Worm (Caenorhabditis elegans): ENCODE measurements around the gene Y57G11C.52.

The Y57G11C.52 gene

ce11 chrIV:14822267-14822666, 31.5 kb upstream of the Y57G11C.52 start (continued):
- TF ChIP-seq rcor-1 (GFP tag; IDR thresholded peaks at IDR 0.05) = no peak
- TF ChIP-seq nhr-90 (tag; optimal IDR thresholded peaks at IDR 0.05) = peak; percentile 34
- TF ChIP-seq ceh-100 (GFP tag; IDR thresholded peaks at IDR 0.05) = 0 out of 2 replicates have a peak, but pooled peaks have one; percentile 13
- TF ChIP-seq nhr-179 (tag; optimal IDR thresholded peaks at IDR 0.05) = no peak
- peak; percentile 52 for TF ChIP-seq die-1 (tag; optimal IDR thresholded peaks at IDR 0.05)
- peak; percentile 41 for TF ChIP-seq ZK185.1 (tag; optimal IDR thresholded peaks at IDR 0.05; ENCODE audit: poor library complexity, severe bottlenecking)
- peak; percentile 60 for TF ChIP-seq lin-54 (GFP tag; optimal IDR thresholded peaks at IDR 0.05)
- peak; percentile 23 for TF ChIP-seq hrde-1 (tag; optimal IDR thresholded peaks at IDR 0.05; ENCODE audit: borderline replicate concordance)
- peak; percentile 76 for TF ChIP-seq tlf-1 (GFP tag; optimal IDR thresholded peaks at IDR 0.05)
- TF ChIP-seq egl-18 (GFP tag; IDR thresholded peaks at IDR 0.05) = no peak
- TF ChIP-seq ztf-18 (tag; optimal IDR thresholded peaks at IDR 0.05) = peak; percentile 49

- 0 out of 2 replicates have a peak, but pooled peaks have one; percentile 32 for TF ChIP-seq attf-6 (GFP tag; IDR thresholded peaks at IDR 0.05)
- TF ChIP-seq K11D2.4 (GFP tag; IDR thresholded peaks at IDR 0.05) = no peak
- TF ChIP-seq K12H6.12 (tag; optimal IDR thresholded peaks at IDR 0.05) = no peak
- peak; percentile 13; the same call in 1 of the 2 replicates for TF ChIP-seq mcd-1 (GFP tag; IDR thresholded peaks at IDR 0.05)
- TF ChIP-seq ztf-18 (tag; optimal IDR thresholded peaks at IDR 0.05) = no peak
- 0 out of 2 replicates have a peak, but pooled peaks have one; percentile 23 for TF ChIP-seq pbrm-1 (GFP tag; IDR thresholded peaks at IDR 0.05)
- no peak for TF ChIP-seq lin-26 (GFP tag; IDR thresholded peaks at IDR 0.05)
- TF ChIP-seq egl-18 (GFP tag; IDR thresholded peaks at IDR 0.05) = no peak
- TF ChIP-seq sdz-38 (tag; optimal IDR thresholded peaks at IDR 0.05) = no peak
- no peak for TF ChIP-seq F39B2.1 (GFP tag; IDR thresholded peaks at IDR 0.05)
- TF ChIP-seq lsy-27 (tag; optimal IDR thresholded peaks at IDR 0.05; ENCODE audit: borderline replicate concordance, insufficient read depth) = no peak
- TF ChIP-seq madf-6 (GFP tag; IDR thresholded peaks at IDR 0.05) = no peak
- TF ChIP-seq him-1 (tag; optimal IDR thresholded peaks at IDR 0.05) = no peak
- TF ChIP-seq B0035.1 (tag; optimal IDR thresholded peaks at IDR 0.05) = no peak
- TF ChIP-seq repo-1 (tag; optimal IDR thresholded peaks at IDR 0.05) = no peak
Observed at ce11 chrIV:14824201-14824600, 29.6 kb upstream of the Y57G11C.52 start.

DNA sequence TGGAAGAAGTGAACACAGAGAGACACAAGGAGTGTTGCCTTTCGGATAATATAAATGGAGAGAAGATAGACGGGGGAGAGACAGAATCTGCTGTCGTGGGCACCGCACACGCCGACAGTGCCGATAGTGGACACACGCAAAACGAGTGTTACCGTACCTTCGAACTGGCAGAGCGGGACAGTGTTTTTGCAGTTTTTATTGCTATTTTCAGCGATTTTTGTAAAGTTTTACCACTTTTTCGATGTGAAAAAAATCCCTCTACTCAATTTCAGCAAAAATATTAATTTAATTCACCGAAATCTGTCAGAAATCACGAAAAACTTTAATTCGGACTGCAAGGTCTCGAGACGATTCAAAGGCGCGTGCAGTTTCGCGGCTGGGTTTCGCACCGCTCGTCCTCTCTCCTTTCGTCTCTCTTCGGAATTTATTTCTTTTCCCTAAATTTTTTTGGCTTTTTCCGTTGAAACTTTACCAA, 28.9 kb upstream of the Y57G11C.52 start, which contains the start of gene sec-61.A:
TSS of gene sec-61.A (minus strand) at position 387 of the 475 bp plus-strand sequence.
- no peak for TF ChIP-seq mxl-1 (tag; optimal IDR thresholded peaks at IDR 0.05)
- no peak for TF ChIP-seq cebp-2 (GFP tag; IDR thresholded peaks at IDR 0.05)
- TF ChIP-seq hlh-12 (tag; optimal IDR thresholded peaks at IDR 0.05) = no peak
- peak; percentile 84 for TF ChIP-seq snpc-1.3 (tag; optimal IDR thresholded peaks at IDR 0.05; ENCODE audit: insufficient read depth)
- peak; percentile 0 for TF ChIP-seq him-1 (tag; optimal IDR thresholded peaks at IDR 0.05)
- TF ChIP-seq egl-44 (GFP tag; IDR thresholded peaks at IDR 0.05) = no peak
- TF ChIP-seq Y53F4B.3 (GFP tag; IDR thresholded peaks at IDR 0.05) = no peak
- no peak for TF ChIP-seq unc-62 (GFP tag; optimal IDR thresholded peaks at IDR 0.05)
- TF ChIP-seq attf-6 (GFP tag; IDR thresholded peaks at IDR 0.05) = peak; percentile 89
- no peak for TF ChIP-seq sdz-38 (tag; optimal IDR thresholded peaks at IDR 0.05)
- no peak for TF ChIP-seq F49E8.2 (tag; optimal IDR thresholded peaks at IDR 0.05; ENCODE audit: insufficient read depth)
- TF ChIP-seq xnd-1 (tag; optimal IDR thresholded peaks at IDR 0.05) = peak; percentile 56
- TF ChIP-seq ccch-3 (GFP tag; optimal IDR thresholded peaks at IDR 0.05) = no peak
- TF ChIP-seq B0261.1 (tag; optimal IDR thresholded peaks at IDR 0.05) = no peak
- no peak for TF ChIP-seq Y79H2A.3 (GFP tag; conservative IDR thresholded peaks at IDR 0.05)
- no peak for TF ChIP-seq dpff-1 (tag; optimal IDR thresholded peaks at IDR 0.05)
- TF ChIP-seq somi-1 (GFP tag; optimal IDR thresholded peaks at IDR 0.05) = no peak
- TF ChIP-seq let-526 (GFP tag; IDR thresholded peaks at IDR 0.05) = no peak
- peak; percentile 89 for TF ChIP-seq snpc-4 (GFP tag; optimal IDR thresholded peaks at IDR 0.05)
- TF ChIP-seq snpc-4 (tag; optimal IDR thresholded peaks at IDR 0.05) = peak; percentile 65 to 95 (median 86)
- peak; percentile 52 for TF ChIP-seq ceh-27 (GFP tag; optimal IDR thresholded peaks at IDR 0.05)
- no peak for TF ChIP-seq unc-130 (GFP tag; optimal IDR thresholded peaks at IDR 0.05)
- peak; percentile 3; the same call in 1 of the 2 replicates for TF ChIP-seq zfh-2 (GFP tag; conservative IDR thresholded peaks at IDR 0.05)
- TF ChIP-seq bed-1 (GFP tag; IDR thresholded peaks at IDR 0.05) = no peak
- no peak for TF ChIP-seq F55B11.4 (tag; optimal IDR thresholded peaks at IDR 0.05; ENCODE audit: borderline replicate concordance, insufficient read depth)

Measured in whole organism, young adult.